Worm (Caenorhabditis elegans) whole organism, L4 larva: ENCODE results near the gene srbc-9.
A peak's percentile ranks its signal among the peaks of the same experiment; 100 is the strongest.
"Not testable (repeated sequence)": the region's sequence is repeated elsewhere in the genome, so short reads cannot be mapped to it uniquely, and the experiment has no call there.

Source experiments
- aha-1 ChIP-seq: fragments of 150-350 bp; peaks from one replicate; lab custom pipeline; 2014; ENCODE audit warnings: missing biosample characterization, missing genetic modification characterization
- arid-1 ChIP-seq: fragments of 200-800 bp; sonication (Bioruptor generic); conservative IDR thresholded peaks from 2 replicates; pipeline ENCODE4 v1.3.6; 2022; ENCODE audit warnings: missing genetic modification reagents, missing genetic modification characterization, missing compliant biosample characterization
- cey-2 ChIP-seq: sonication (generic microtip); optimal IDR thresholded peaks from 3 replicates; lab custom pipeline; 2017; ENCODE audit warnings: missing genetic modification characterization, mild to moderate bottlenecking, missing compliant biosample characterization, antibody characterized with exemption, borderline replicate concordance; ENCODE audit not compliant: insufficient read depth
- hlh-11 ChIP-seq: fragments of 200-800 bp; sonication (Bioruptor generic); optimal IDR thresholded peaks from 2 replicates; lab custom pipeline; 2018; ENCODE audit warnings: mild to moderate bottlenecking, missing genetic modification characterization, missing compliant biosample characterization
- hlh-30 ChIP-seq: sonication (generic microtip); optimal IDR thresholded peaks from 2 replicates; lab custom pipeline; 2017; ENCODE audit warnings: antibody characterized with exemption, mild to moderate bottlenecking, missing genetic modification characterization, missing compliant biosample characterization; ENCODE audit not compliant: insufficient read depth
- jun-1 ChIP-seq: fragments of 150-350 bp; optimal IDR thresholded peaks from 2 replicates; lab custom pipeline; 2014; ENCODE audit warnings: missing biosample characterization, missing genetic modification reagents, missing genetic modification characterization
- lin-15B ChIP-seq: fragments of 150-350 bp; sonication (generic microtip); optimal IDR thresholded peaks from 3 replicates; lab custom pipeline; 2014; ENCODE audit warnings: missing biosample characterization, missing genetic modification characterization
- lin-39 ChIP-seq: fragments of 150-350 bp; optimal IDR thresholded peaks from 2 replicates; lab custom pipeline; 2014; ENCODE audit warnings: missing biosample characterization, missing genetic modification reagents, missing genetic modification characterization
- lsy-2 ChIP-seq, 2 experiments: fragments of 150-350 bp in 1 of 2; sonication (generic microtip) in 1 of 2; optimal IDR thresholded peaks; 2 replicates each; lab custom pipeline; 2014 to 2017; ENCODE audit warnings: missing biosample characterization in 2 of 2, missing genetic modification characterization in 2 of 2
- madf-5 ChIP-seq, 2 experiments: fragments of 200-800 bp; sonication (Bioruptor generic); IDR thresholded peaks; 2 replicates each; pipeline ENCODE4 v1.3.6; 2022; ENCODE audit warnings: missing compliant biosample characterization in 2 of 2, missing genetic modification characterization in 2 of 2
- mep-1 ChIP-seq: fragments of 150-350 bp; sonication (generic microtip); optimal IDR thresholded peaks from 3 replicates; lab custom pipeline; 2014; ENCODE audit warnings: missing biosample characterization, missing genetic modification characterization
- nhr-25 ChIP-seq: sonication (generic microtip); optimal IDR thresholded peaks from 2 replicates; lab custom pipeline; 2017; ENCODE audit warnings: missing genetic modification characterization, mild to moderate bottlenecking, missing compliant biosample characterization, antibody characterized with exemption, moderate library complexity, borderline replicate concordance; ENCODE audit not compliant: insufficient read depth
- nhr-28 ChIP-seq: fragments of 150-350 bp; optimal IDR thresholded peaks from 2 replicates; lab custom pipeline; 2014; ENCODE audit warnings: missing biosample characterization, missing genetic modification characterization
- nhr-41 ChIP-seq: fragments of 200-800 bp; sonication (Bioruptor generic); IDR thresholded peaks from 2 replicates; pipeline ENCODE4 v1.3.6; 2022; ENCODE audit warnings: missing genetic modification reagents, missing genetic modification characterization, missing compliant biosample characterization
- nhr-6 ChIP-seq: fragments of 150-350 bp; optimal IDR thresholded peaks from 2 replicates; lab custom pipeline; 2014; ENCODE audit warnings: missing biosample characterization, missing genetic modification characterization
- nhr-76 ChIP-seq: fragments of 150-350 bp; optimal IDR thresholded peaks from 2 replicates; lab custom pipeline; 2014; ENCODE audit warnings: missing biosample characterization, missing genetic modification characterization
- rbr-2 ChIP-seq: sonication (generic microtip); optimal IDR thresholded peaks from 2 replicates; lab custom pipeline; 2016; ENCODE audit warnings: missing genotype, missing genetic modification characterization, missing compliant biosample characterization
- tag-97 ChIP-seq: fragments of 200-800 bp; sonication (Bioruptor generic); IDR thresholded peaks from 2 replicates; pipeline ENCODE4 v1.3.6; 2022; ENCODE audit warnings: missing genetic modification characterization, missing compliant biosample characterization
- unc-130 ChIP-seq: sonication (generic microtip); optimal IDR thresholded peaks from 2 replicates; lab custom pipeline; 2016; ENCODE audit warnings: missing genetic modification reagents, missing genetic modification characterization, missing compliant biosample characterization
- vab-7 ChIP-seq: fragments of 200-800 bp; sonication (Bioruptor generic); IDR thresholded peaks from 2 replicates; pipeline ENCODE4 v1.3.6; 2022; ENCODE audit warnings: missing genetic modification reagents, missing genetic modification characterization, missing compliant biosample characterization
- zip-11 ChIP-seq: fragments of 200-800 bp; sonication (Bioruptor generic); IDR thresholded peaks from 2 replicates; pipeline ENCODE4 v1.3.6; 2022; ENCODE audit warnings: missing genetic modification characterization, missing compliant biosample characterization
- ztf-7 ChIP-seq: fragments of 150-350 bp; optimal IDR thresholded peaks from 2 replicates; lab custom pipeline; 2014; ENCODE audit warnings: missing biosample characterization, missing genetic modification characterization

Gene srbc-9

DNA sequence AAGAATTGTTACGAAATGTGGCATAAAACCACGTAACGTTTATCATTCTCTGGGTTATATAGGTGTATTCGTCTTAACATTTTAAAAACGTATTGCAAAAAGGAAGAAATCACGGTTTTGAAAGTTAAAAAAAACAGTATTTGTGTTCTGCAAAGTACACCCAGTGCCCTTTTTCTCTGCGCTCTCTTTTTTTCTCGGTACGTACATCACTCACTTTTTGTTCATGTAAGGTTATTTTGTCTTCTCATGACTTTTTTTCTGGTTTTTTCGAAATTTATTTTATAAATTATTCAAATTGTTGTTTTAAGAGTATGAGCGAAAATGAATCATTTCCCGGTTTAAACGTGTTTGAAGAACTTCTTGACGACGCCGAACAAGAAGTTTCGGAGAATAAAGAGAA is 43.3 kb downstream of the srbc-9 start, which contains the start of gene F25E5.5:
F25E5.5 (plus strand) TSS at position 301 of the 400 bp plus-strand sequence.
- TF ChIP-seq lsy-2 (tag; optimal IDR thresholded peaks at IDR 0.05; lab: Kevin White, UChicago), result no peak
- TF ChIP-seq hlh-30, result peak; percentile 14
- peak; percentile 44 for TF ChIP-seq nhr-28 (tag; lab: Kevin White, UChicago)
- TF ChIP-seq, all 104 proteins: peak for 2

DNA sequence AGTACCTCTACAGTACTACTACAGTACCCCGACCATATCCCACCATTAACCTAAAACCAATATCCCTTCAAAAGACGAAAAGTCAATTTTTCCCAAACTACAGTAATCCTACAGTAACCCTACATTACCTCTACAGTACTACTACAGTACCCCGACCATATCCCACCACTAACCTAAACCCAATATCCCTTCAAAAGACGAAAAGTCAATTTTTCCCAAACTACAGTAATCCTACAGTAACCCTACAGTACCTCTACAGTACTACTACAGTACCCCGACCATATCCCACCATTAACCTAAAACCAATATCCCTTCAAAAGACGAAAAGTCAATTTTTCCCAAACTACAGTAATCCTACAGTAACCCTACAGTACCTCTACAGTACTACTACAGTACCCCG is 45.9 kb downstream of the srbc-9 start, which contains the start of gene nhr-141:
nhr-141 (plus strand) TSS at position 331 of the 400 bp plus-strand sequence.
- TF ChIP-seq rbr-2 (tag; lab: Kevin White, UChicago); hlh-30; lin-15B: not testable (repeated sequence)

DNA sequence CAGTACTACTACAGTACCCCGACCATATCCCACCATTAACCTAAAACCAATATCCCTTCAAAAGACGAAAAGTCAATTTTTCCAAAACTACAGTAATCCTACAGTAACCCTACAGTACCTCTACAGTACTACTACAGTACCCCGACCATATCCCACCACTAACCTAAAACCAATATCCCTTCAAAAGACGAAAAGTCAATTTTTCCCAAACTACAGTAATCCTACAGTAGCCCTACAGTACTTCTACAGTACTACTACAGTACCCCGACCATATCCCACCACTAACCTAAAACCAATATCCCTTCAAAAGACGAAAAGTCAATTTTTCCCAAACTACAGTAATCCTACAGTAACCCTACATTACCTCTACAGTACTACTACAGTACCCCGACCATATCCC is 46.8 kb downstream of the srbc-9 start:
- TF ChIP-seq arid-1 (GFP tag; lab: Robert Waterston, UW) (0 out of 2 replicates have a peak, but pooled peaks have one; percentile 41), madf-5 (GFP tag; IDR thresholded peaks at IDR 0.05; lab: Robert Waterston, UW) (0 out of 4 replicates have a peak, but pooled peaks of 1 of the 2 experiments have one; percentile 17), vab-7 (0 out of 2 replicates have a peak, but pooled peaks have one; percentile 25), tag-97 (GFP tag; lab: Robert Waterston, UW) (0 out of 2 replicates have a peak, but pooled peaks have one; percentile 36), zip-11 (GFP tag; lab: Robert Waterston, UW) (peak; percentile 62; the same call in 1 of the 2 replicates)

DNA sequence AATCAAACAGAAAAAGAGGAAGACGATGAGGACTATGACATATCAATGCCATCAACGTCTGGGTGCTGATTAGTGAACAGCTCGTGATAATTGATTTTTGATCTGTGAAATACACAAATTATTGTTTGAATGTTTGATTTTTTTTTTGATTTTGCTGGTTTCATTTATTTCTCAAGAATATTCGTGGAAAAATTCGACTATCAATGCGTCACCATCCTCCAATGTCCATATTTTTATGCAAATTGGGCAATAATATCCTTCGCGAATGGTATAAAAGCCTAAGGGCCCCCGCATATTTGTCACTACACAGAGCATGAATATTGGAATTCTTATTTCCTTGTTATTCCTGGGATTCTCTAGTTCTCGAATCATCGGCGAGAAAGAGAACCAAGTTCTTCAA is 50.4 kb downstream of the srbc-9 start, which contains the start of gene try-13:
try-13 (plus strand) TSS at position 301 of the 400 bp plus-strand sequence.
- TF ChIP-seq ztf-7 (tag; lab: Kevin White, UChicago) (no peak), unc-130 (GFP tag; lab: Kevin White, UChicago) (no peak), nhr-6 (no peak), nhr-76 (tag; lab: Kevin White, UChicago) (no peak), nhr-41 (GFP tag; lab: Robert Waterston, UW) (no peak), mep-1 (no peak), hlh-11 (tag; lab: Kevin White, UChicago) (no peak), cey-2 (tag; lab: Kevin White, UChicago) (no peak), jun-1 (tag; lab: Kevin White, UChicago) (no peak), hlh-30 (no peak), aha-1 (tag; lab: Kevin White, UChicago) (no peak), nhr-25 (no peak), lin-39 (tag; lab: Kevin White, UChicago) (no peak)
